Fruit fly (Drosophila melanogaster) whole organism, embryonic: ENCODE data around the gene CG46460.

Experiments
- Adf1 ChIP-seq: fragments of 200-800 bp; sonication (Bioruptor generic); IDR thresholded peaks from 2 replicates; pipeline ENCODE4 v1.3.6; 2022; ENCODE audit warnings: missing biosample characterization, missing genetic modification characterization
- CG13287 ChIP-seq: fragments of 200-800 bp; sonication (Bioruptor generic); IDR thresholded peaks from 2 replicates; pipeline ENCODE4 v1.3.6; 2022; ENCODE audit warnings: missing biosample characterization, missing genetic modification characterization; ENCODE audit not compliant: partially characterized antibody
- CG13424 ChIP-seq: fragments of 200-800 bp; sonication (Bioruptor generic); optimal IDR thresholded peaks from 2 replicates; lab custom pipeline; 2019; ENCODE audit warnings: missing biosample characterization, mild to moderate bottlenecking, missing genetic modification characterization, moderate library complexity
- CG14014 ChIP-seq: fragments of 200-800 bp; sonication (Bioruptor generic); IDR thresholded peaks from 2 replicates; pipeline ENCODE4 v1.3.6; 2022; ENCODE audit warnings: missing biosample characterization, missing genetic modification characterization
- CG14667 ChIP-seq: fragments of 200-800 bp; sonication (Bioruptor generic); IDR thresholded peaks from 2 replicates; pipeline ENCODE4 v1.3.6; 2022; ENCODE audit warnings: missing biosample characterization, missing genetic modification characterization
- CG1529 ChIP-seq: fragments of 200-800 bp; sonication (Bioruptor generic); optimal IDR thresholded peaks from 3 replicates; lab custom pipeline; 2018; ENCODE audit warnings: missing biosample characterization, missing genetic modification characterization
- CG17359 ChIP-seq: fragments of 200-800 bp; sonication (Bioruptor generic); optimal IDR thresholded peaks from 3 replicates; lab custom pipeline; 2018; ENCODE audit warnings: missing biosample characterization, mild to moderate bottlenecking, missing genetic modification characterization, moderate library complexity
- CG18011 ChIP-seq: fragments of 200-800 bp; sonication (Bioruptor generic); optimal IDR thresholded peaks from 2 replicates; lab custom pipeline; 2017; ENCODE audit warnings: missing biosample characterization, missing genetic modification characterization, mild to moderate bottlenecking, moderate library complexity, missing genotype
- CG18619 ChIP-seq: fragments of 200-800 bp; sonication (Bioruptor generic); optimal IDR thresholded peaks from 3 replicates; lab custom pipeline; 2017; ENCODE audit warnings: missing biosample characterization, mild to moderate bottlenecking, missing genetic modification characterization
- CG3065 ChIP-seq: fragments of 200-800 bp; sonication (Bioruptor generic); optimal IDR thresholded peaks from 2 replicates; lab custom pipeline; 2016; ENCODE audit warnings: missing biosample characterization, missing genetic modification characterization
- CG3163 ChIP-seq: fragments of 200-800 bp; sonication (Bioruptor generic); optimal IDR thresholded peaks from 3 replicates; lab custom pipeline; 2016; ENCODE audit warnings: missing biosample characterization, missing genetic modification characterization
- CG34224 ChIP-seq: fragments of 200-800 bp; sonication (Bioruptor generic); IDR thresholded peaks from 3 replicates; pipeline ENCODE4 v1.3.6; 2022; ENCODE audit warnings: missing biosample characterization, missing genetic modification characterization; ENCODE audit not compliant: partially characterized antibody
- CG3726 ChIP-seq: fragments of 200-800 bp; sonication (Bioruptor generic); IDR thresholded peaks from 3 replicates; pipeline ENCODE4, ENCODE4 v1.3.6; 2022; ENCODE audit warnings: missing biosample characterization, missing genetic modification characterization
- CG4360 ChIP-seq: fragments of 200-800 bp; sonication (Bioruptor generic); IDR thresholded peaks from 2 replicates; pipeline ENCODE4 v1.3.6; 2022; ENCODE audit warnings: missing biosample characterization, missing genetic modification characterization
- CG7357 ChIP-seq: fragments of 200-800 bp; sonication (Bioruptor generic); IDR thresholded peaks from 3 replicates; pipeline ENCODE4 v1.3.6; 2022; ENCODE audit warnings: missing biosample characterization, missing genetic modification characterization
- CG7372 ChIP-seq: fragments of 200-800 bp; sonication (Bioruptor generic); IDR thresholded peaks from 2 replicates; pipeline ENCODE4 v1.3.6; 2022; ENCODE audit warnings: missing biosample characterization, missing genetic modification characterization
- CG7928 ChIP-seq: fragments of 200-800 bp; sonication (Bioruptor generic); optimal IDR thresholded peaks from 2 replicates; lab custom pipeline; 2017; ENCODE audit warnings: missing biosample characterization, mild to moderate bottlenecking, missing genetic modification characterization
- CG7963 ChIP-seq: fragments of 200-800 bp; sonication (Bioruptor generic); IDR thresholded peaks from 3 replicates; pipeline ENCODE4 v1.3.6; 2022; ENCODE audit warnings: missing biosample characterization, missing genetic modification characterization; ENCODE audit not compliant: partially characterized antibody
- CG8944 ChIP-seq: fragments of 200-800 bp; sonication (Bioruptor generic); optimal IDR thresholded peaks from 3 replicates; lab custom pipeline; 2016; ENCODE audit warnings: missing biosample characterization, missing genetic modification characterization
- CG9727 ChIP-seq: fragments of 200-800 bp; sonication (Bioruptor generic); optimal IDR thresholded peaks from 3 replicates; lab custom pipeline; 2017; ENCODE audit warnings: missing biosample characterization, mild to moderate bottlenecking, missing genetic modification characterization
- E2f1 ChIP-seq: fragments of 200-800 bp; sonication (Bioruptor generic); IDR thresholded peaks from 2 replicates; pipeline ENCODE4 v1.3.6; 2022; ENCODE audit warnings: missing biosample characterization, missing genetic modification characterization
- Gsc ChIP-seq: fragments of 200-800 bp; sonication (Bioruptor generic); IDR thresholded peaks from 2 replicates; pipeline ENCODE4 v1.3.6; 2022; ENCODE audit warnings: missing biosample characterization, missing genetic modification characterization
- Nf-YC ChIP-seq: fragments of 200-800 bp; optimal IDR thresholded peaks from 3 replicates; lab custom pipeline; 2019; ENCODE audit warnings: missing biosample characterization, mild to moderate bottlenecking, missing genetic modification characterization, moderate library complexity
- Ptx1 ChIP-seq: fragments of 200-800 bp; sonication (Bioruptor generic); IDR thresholded peaks from 2 replicates; pipeline ENCODE4 v1.3.6; 2022; ENCODE audit warnings: missing biosample characterization, missing genetic modification characterization
- Rfx ChIP-seq: fragments of 200-800 bp; sonication (Bioruptor generic); IDR thresholded peaks from 2 replicates; pipeline ENCODE4 v1.3.6; 2022; ENCODE audit warnings: missing biosample characterization, missing genetic modification characterization
- Sox102F ChIP-seq: fragments of 200-800 bp; sonication (Bioruptor generic); optimal IDR thresholded peaks from 2 replicates; lab custom pipeline; 2018; ENCODE audit warnings: missing biosample characterization, mild to moderate bottlenecking, missing genetic modification characterization, moderate library complexity
- YL-1 ChIP-seq: fragments of 200-800 bp; sonication (Bioruptor generic); optimal IDR thresholded peaks from 3 replicates; lab custom pipeline; 2017; ENCODE audit warnings: missing biosample characterization, mild to moderate bottlenecking, missing genetic modification characterization
- corto ChIP-seq: fragments of 200-800 bp; sonication (Bioruptor generic); optimal IDR thresholded peaks from 2 replicates; lab custom pipeline; 2016; ENCODE audit warnings: missing biosample characterization, mild to moderate bottlenecking, missing genetic modification characterization, moderate library complexity
- crc ChIP-seq: fragments of 200-800 bp; sonication (Bioruptor generic); optimal IDR thresholded peaks from 2 replicates; lab custom pipeline; 2016; ENCODE audit warnings: missing biosample characterization, missing genetic modification characterization
- dati ChIP-seq: fragments of 200-800 bp; sonication (Bioruptor generic); IDR thresholded peaks from 2 replicates; pipeline ENCODE4 v1.3.6; 2022; ENCODE audit warnings: missing biosample characterization, missing genetic modification characterization
- en ChIP-seq: fragments of 200-800 bp; sonication (Bioruptor generic); optimal IDR thresholded peaks from 2 replicates; lab custom pipeline; 2016; ENCODE audit warnings: missing biosample characterization, missing genetic modification characterization
- gcm2 ChIP-seq: fragments of 200-800 bp; sonication (Bioruptor generic); optimal IDR thresholded peaks from 2 replicates; lab custom pipeline; 2016; ENCODE audit warnings: missing biosample characterization, missing genetic modification characterization
- grau ChIP-seq: fragments of 200-800 bp; optimal IDR thresholded peaks from 3 replicates; lab custom pipeline; 2019; ENCODE audit warnings: missing biosample characterization, mild to moderate bottlenecking, missing genetic modification characterization, moderate library complexity
- gt ChIP-seq: fragments of 200-800 bp; sonication (Bioruptor generic); IDR thresholded peaks from 2 replicates; pipeline ENCODE4 v1.3.6; 2022; ENCODE audit warnings: missing biosample characterization, missing genetic modification characterization
- hkb ChIP-seq, 2 experiments: fragments of 200-800 bp in 1 of 2; fragments of >200 bp in 1 of 2; sonication (Bioruptor generic) in 1 of 2; IDR thresholded peaks in 1 of 2; optimal IDR thresholded peaks in 1 of 2; 2 replicates each; pipeline versions ENCODE4 v1.3.6 to Lab custom; 2017 to 2022; ENCODE audit warnings: missing biosample characterization in 1 of 2, missing genetic modification characterization in 1 of 2
- jing ChIP-seq: fragments of 200-800 bp; sonication (Bioruptor generic); optimal IDR thresholded peaks from 2 replicates; lab custom pipeline; 2018; ENCODE audit warnings: missing biosample characterization, mild to moderate bottlenecking, missing genetic modification characterization
- knrl ChIP-seq: fragments of 200-800 bp; sonication (Bioruptor generic); IDR thresholded peaks from 3 replicates; pipeline ENCODE4 v1.3.6; 2022; ENCODE audit warnings: missing biosample characterization, missing genetic modification characterization; ENCODE audit not compliant: partially characterized antibody
- lmd ChIP-seq: fragments of 200-800 bp; sonication (Bioruptor generic); IDR thresholded peaks from 2 replicates; pipeline ENCODE4 v1.3.6; 2022; ENCODE audit warnings: missing biosample characterization, missing genetic modification characterization
- lola ChIP-seq, 3 experiments: fragments of >200 bp in 2 of 3; fragments of 200-800 bp in 1 of 3; sonication (Bioruptor generic) in 1 of 3; optimal IDR thresholded peaks; 2 replicates each; lab custom pipeline; 2017 to 2019; ENCODE audit warnings: missing biosample characterization in 3 of 3, missing genetic modification characterization in 3 of 3, mild to moderate bottlenecking in 1 of 3, moderate library complexity in 1 of 3
- maf-S ChIP-seq: fragments of 200-800 bp; sonication (Bioruptor generic); optimal IDR thresholded peaks from 2 replicates; lab custom pipeline; 2016; ENCODE audit warnings: missing biosample characterization, missing genetic modification characterization
- phol ChIP-seq: fragments of 200-800 bp; sonication (Bioruptor generic); optimal IDR thresholded peaks from 3 replicates; lab custom pipeline; 2018; ENCODE audit warnings: missing biosample characterization, mild to moderate bottlenecking, missing genetic modification characterization, moderate library complexity
- pita ChIP-seq: fragments of 200-800 bp; sonication (Bioruptor generic); optimal IDR thresholded peaks from 2 replicates; lab custom pipeline; 2017; ENCODE audit warnings: missing biosample characterization, mild to moderate bottlenecking, missing genetic modification characterization
- psq ChIP-seq: fragments of 200-800 bp; sonication (Bioruptor generic); optimal IDR thresholded peaks from 2 replicates; lab custom pipeline; 2017; ENCODE audit warnings: missing biosample characterization, missing genetic modification characterization
- salm ChIP-seq: fragments of 200-800 bp; sonication (Bioruptor generic); optimal IDR thresholded peaks from 2 replicates; lab custom pipeline; 2018; ENCODE audit warnings: missing biosample characterization, mild to moderate bottlenecking, missing genetic modification characterization
- sob ChIP-seq: fragments of 200-800 bp; sonication (Bioruptor generic); IDR thresholded peaks from 2 replicates; pipeline ENCODE4 v1.3.6; 2022; ENCODE audit warnings: missing biosample characterization, missing genetic modification characterization
- tio ChIP-seq: fragments of 200-800 bp; sonication (Bioruptor generic); optimal IDR thresholded peaks from 2 replicates; lab custom pipeline; 2017; ENCODE audit warnings: missing biosample characterization, missing genetic modification characterization, inconsistent platforms
- tna ChIP-seq: fragments of 200-800 bp; sonication (Bioruptor generic); IDR thresholded peaks from 2 replicates; pipeline ENCODE4 v1.3.6; 2022; ENCODE audit warnings: missing biosample characterization, missing genetic modification characterization; ENCODE audit not compliant: partially characterized antibody
- vfl ChIP-seq: fragments of 200-800 bp; sonication (Bioruptor generic); optimal IDR thresholded peaks from 2 replicates; lab custom pipeline; 2016; ENCODE audit warnings: missing biosample characterization, missing genetic modification characterization
- vnd ChIP-seq: fragments of 200-800 bp; sonication (Bioruptor generic); IDR thresholded peaks from 3 replicates; pipeline ENCODE4 v1.3.6; 2022; ENCODE audit warnings: missing biosample characterization, missing genetic modification characterization; ENCODE audit not compliant: partially characterized antibody
- vvl ChIP-seq: fragments of 200-800 bp; sonication (Bioruptor generic); IDR thresholded peaks from 2 replicates; pipeline ENCODE4 v1.3.6; 2022; ENCODE audit warnings: missing biosample characterization, missing genetic modification characterization
- yki ChIP-seq: fragments of >200 bp; optimal IDR thresholded peaks from 3 replicates; lab custom pipeline; 2018

The CG46460 gene

DNA sequence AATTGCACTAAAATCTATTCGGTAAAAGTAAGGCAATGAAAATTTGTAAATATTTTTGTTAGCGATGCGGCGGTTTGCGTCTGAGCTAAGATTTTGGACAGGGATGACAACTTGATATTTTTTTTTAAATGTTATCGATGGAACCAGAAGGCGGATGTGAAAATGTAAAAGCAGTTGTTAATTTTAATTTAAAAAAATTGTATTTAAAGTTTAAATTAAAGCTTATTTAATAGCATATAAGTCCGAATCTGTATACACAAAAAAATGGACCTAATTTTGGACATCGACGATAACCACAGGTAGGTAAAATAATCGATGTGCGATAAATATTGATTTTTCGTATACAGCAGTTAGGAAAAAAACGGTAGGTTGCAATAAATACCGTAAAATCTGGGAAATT, 35.3 kb upstream of the CG46460 start, which contains the start of the genes CG11586 and VhaM9.7-a (continued):
- TF ChIP-seq knrl (peak; percentile 69), Ptx1 (GFP tag; lab: Robert Waterston, UW) (no peak), maf-S (GFP tag; lab: Kevin White, UChicago) (no peak), vfl (no peak), CG8944 (no peak), phol (tag; lab: Kevin White, UChicago) (peak; percentile 55), jing (GFP tag; lab: Kevin White, UChicago) (no peak), CG18619 (no peak), dati (no peak), en (GFP tag; lab: Kevin White, UChicago) (no peak), CG14667 (GFP tag; lab: Robert Waterston, UW) (no peak), Gsc (no peak), CG3726 (GFP tag; lab: Robert Waterston, UW) (no peak), salm (tag; lab: Kevin White, UChicago) (no peak), CG17359 (tag; lab: Kevin White, UChicago) (no peak), E2f1 (no peak), sob (GFP tag; lab: Robert Waterston, UW) (no peak), CG34224 (GFP tag; lab: Robert Waterston, UW) (peak; percentile 71), tio (GFP tag; lab: Kevin White, UChicago) (no peak), Nf-YC (tag; lab: Kevin White, UChicago) (peak; percentile 22), lmd (GFP tag; lab: Robert Waterston, UW) (no peak), CG7357 (GFP tag; lab: Robert Waterston, UW) (no peak), CG18011 (no peak), yki (no peak), crc (no peak), Adf1 (GFP tag; lab: Robert Waterston, UW) (no peak), vvl (GFP tag; lab: Robert Waterston, UW) (no peak), corto (GFP tag; lab: Kevin White, UChicago) (no peak), lola (GFP tag; optimal IDR thresholded peaks at IDR 0.05; lab: Kevin White, UChicago) (peak in 1 of 3 experiments; percentile 11), CG7928 (GFP tag; lab: Kevin White, UChicago) (peak; percentile 21), Sox102F (GFP tag; lab: Kevin White, UChicago) (no peak), CG3065 (GFP tag; lab: Kevin White, UChicago) (no peak), psq (GFP tag; lab: Kevin White, UChicago) (no peak), CG7372 (GFP tag; lab: Robert Waterston, UW) (no peak), CG4360 (GFP tag; lab: Robert Waterston, UW) (no peak), gcm2 (GFP tag; lab: Kevin White, UChicago) (no peak), hkb (optimal IDR thresholded peaks at IDR 0.05; lab: Kevin White, UChicago) (no peak), hkb (GFP tag; IDR thresholded peaks at IDR 0.05; lab: Robert Waterston, UW) (no peak), YL-1 (GFP tag; lab: Kevin White, UChicago) (peak; percentile 84), gt (GFP tag; lab: Robert Waterston, UW) (no peak), CG14014 (GFP tag; lab: Robert Waterston, UW) (no peak), pita (peak; percentile 52), tna (peak; percentile 45; the same call in 1 of the 2 replicates), CG1529 (GFP tag; lab: Kevin White, UChicago) (no peak), vnd (GFP tag; lab: Robert Waterston, UW) (peak; percentile 64; the same call in 2 of the 3 replicates), CG7963 (GFP tag; lab: Robert Waterston, UW) (0 out of 3 replicates have a peak, but pooled peaks have one; percentile 38), CG3163 (GFP tag; lab: Kevin White, UChicago) (no peak), CG9727 (GFP tag; lab: Kevin White, UChicago) (peak; percentile 21), grau (tag; lab: Kevin White, UChicago) (peak; percentile 29), CG13424 (tag; lab: Kevin White, UChicago) (no peak), Rfx (GFP tag; lab: Robert Waterston, UW) (no peak), CG13287 (GFP tag; lab: Robert Waterston, UW) (peak; percentile 80)
